Fruit fly (Drosophila melanogaster): ENCODE results near the gene PGRP-LA.

dm6 chr3L:9353733-9354132, 19.6 kb downstream of the PGRP-LA start, which contains the start of gene CG32040:
- TF ChIP-seq kay (GFP tag; ENCODE audit: borderline replicate concordance) (no peak), ovo (GFP tag; optimal IDR thresholded peaks at IDR 0.05) (no peak)

Measured in whole organism, adult.